Fruit fly (Drosophila melanogaster) whole organism, embryonic: Measurements from ENCODE around the gene CG4452.

Source experiments
- B-H2 ChIP-seq: fragments of 200-800 bp; sonication (Bioruptor generic); optimal IDR thresholded peaks from 2 replicates; lab custom pipeline; 2018; ENCODE audit warnings: missing biosample characterization, mild to moderate bottlenecking, missing genetic modification characterization
- BEAF-32 ChIP-seq: fragments of 200-800 bp; sonication (Bioruptor generic); optimal IDR thresholded peaks from 3 replicates; lab custom pipeline; 2017; ENCODE audit warnings: missing biosample characterization, missing genetic modification characterization, mild to moderate bottlenecking, moderate library complexity, missing genetic modification reagents
- CG12155 ChIP-seq: fragments of 200-800 bp; sonication (Bioruptor generic); optimal IDR thresholded peaks from 3 replicates; lab custom pipeline; 2016; ENCODE audit warnings: missing biosample characterization, missing genetic modification characterization
- CG15479 ChIP-seq: fragments of 200-800 bp; sonication (Bioruptor generic); optimal IDR thresholded peaks from 3 replicates; lab custom pipeline; 2019; ENCODE audit warnings: missing biosample characterization, mild to moderate bottlenecking, missing genetic modification characterization, moderate library complexity
- CG15696 ChIP-seq: fragments of 200-800 bp; sonication (Bioruptor generic); optimal IDR thresholded peaks from 2 replicates; lab custom pipeline; 2019; ENCODE audit warnings: missing biosample characterization, mild to moderate bottlenecking, missing genetic modification characterization, moderate library complexity
- CG17385 ChIP-seq: fragments of 200-800 bp; sonication (Bioruptor generic); optimal IDR thresholded peaks from 3 replicates; lab custom pipeline; 2018; ENCODE audit warnings: missing biosample characterization, mild to moderate bottlenecking, missing genetic modification characterization
- CG17802 ChIP-seq: fragments of 200-800 bp; sonication (Bioruptor generic); optimal IDR thresholded peaks from 2 replicates; lab custom pipeline; 2018; ENCODE audit warnings: missing biosample characterization, mild to moderate bottlenecking, missing genetic modification characterization, moderate library complexity
- CG17912 ChIP-seq: fragments of 200-800 bp; sonication (Bioruptor generic); optimal IDR thresholded peaks from 2 replicates; lab custom pipeline; 2018; ENCODE audit warnings: missing biosample characterization, mild to moderate bottlenecking, missing genetic modification characterization
- CG2120 ChIP-seq: fragments of 200-800 bp; sonication (Bioruptor generic); optimal IDR thresholded peaks from 3 replicates; lab custom pipeline; 2016; ENCODE audit warnings: missing biosample characterization, missing genetic modification characterization
- CG30403 ChIP-seq: fragments of 200-800 bp; sonication (Bioruptor generic); optimal IDR thresholded peaks from 3 replicates; lab custom pipeline; 2016; ENCODE audit warnings: missing biosample characterization, missing genetic modification characterization
- CG3281 ChIP-seq: fragments of 200-800 bp; sonication (Bioruptor generic); optimal IDR thresholded peaks from 3 replicates; lab custom pipeline; 2017; ENCODE audit warnings: missing biosample characterization, mild to moderate bottlenecking, missing genetic modification characterization
- CG4617 ChIP-seq: fragments of 200-800 bp; sonication (Bioruptor generic); optimal IDR thresholded peaks from 3 replicates; lab custom pipeline; 2016; ENCODE audit warnings: missing biosample characterization, missing genetic modification characterization, borderline replicate concordance
- CG7745 ChIP-seq: fragments of 200-800 bp; sonication (Bioruptor generic); optimal IDR thresholded peaks from 2 replicates; lab custom pipeline; 2018; ENCODE audit warnings: missing biosample characterization, mild to moderate bottlenecking, missing genetic modification characterization, moderate library complexity
- CG8290 ChIP-seq, 3 experiments: fragments of 200-800 bp; sonication (Bioruptor generic); optimal IDR thresholded peaks; 2 replicates each; lab custom pipeline; 2016 to 2019; ENCODE audit warnings: missing biosample characterization in 3 of 3, missing genetic modification characterization in 3 of 3, mild to moderate bottlenecking in 2 of 3, moderate library complexity in 1 of 3
- CG9932 ChIP-seq: fragments of 200-800 bp; sonication (Bioruptor generic); IDR thresholded peaks from 2 replicates; pipeline ENCODE4 v1.3.6; 2022; ENCODE audit warnings: missing biosample characterization, missing genetic modification characterization
- Dad ChIP-seq: fragments of 200-800 bp; sonication (Bioruptor generic); optimal IDR thresholded peaks from 3 replicates; lab custom pipeline; 2016; ENCODE audit warnings: missing biosample characterization, missing genetic modification characterization
- HLH54F ChIP-seq: fragments of 200-800 bp; sonication (Bioruptor generic); optimal IDR thresholded peaks from 3 replicates; lab custom pipeline; 2016; ENCODE audit warnings: missing biosample characterization, missing genetic modification characterization
- HmgZ ChIP-seq: fragments of 200-800 bp; sonication (Bioruptor generic); optimal IDR thresholded peaks from 2 replicates; lab custom pipeline; 2018; ENCODE audit warnings: missing biosample characterization, mild to moderate bottlenecking, missing genetic modification characterization
- Jarid2 ChIP-seq: fragments of 200-800 bp; sonication (Bioruptor generic); optimal IDR thresholded peaks from 3 replicates; lab custom pipeline; 2017; ENCODE audit warnings: mild to moderate bottlenecking, missing biosample characterization, missing genetic modification reagents, missing genetic modification characterization
- Kr ChIP-seq: fragments of 200-800 bp; sonication (Bioruptor generic); optimal IDR thresholded peaks from 2 replicates; lab custom pipeline; 2017; ENCODE audit warnings: missing biosample characterization, mild to moderate bottlenecking, missing genetic modification characterization
- Lhr ChIP-seq: fragments of 200-800 bp; sonication (Bioruptor generic); optimal IDR thresholded peaks from 3 replicates; lab custom pipeline; 2017; ENCODE audit warnings: mild to moderate bottlenecking, missing biosample characterization, missing genetic modification reagents, missing genetic modification characterization
- NC2β ChIP-seq: fragments of 200-800 bp; sonication (Bioruptor generic); optimal IDR thresholded peaks from 2 replicates; lab custom pipeline; 2016; ENCODE audit warnings: missing biosample characterization, missing genetic modification characterization
- NFAT ChIP-seq: fragments of 200-800 bp; sonication (Bioruptor generic); IDR thresholded peaks from 2 replicates; pipeline ENCODE4 v1.3.6; 2022; ENCODE audit warnings: missing biosample characterization, missing genetic modification characterization
- NfI ChIP-seq: fragments of 200-800 bp; sonication (Bioruptor generic); optimal IDR thresholded peaks from 3 replicates; lab custom pipeline; 2018; ENCODE audit warnings: missing biosample characterization, mild to moderate bottlenecking, missing genetic modification characterization, moderate library complexity
- Opbp ChIP-seq: fragments of 200-800 bp; sonication (Bioruptor generic); IDR thresholded peaks from 3 replicates; pipeline ENCODE4 v1.3.6; 2022; ENCODE audit warnings: missing biosample characterization, missing genetic modification characterization; ENCODE audit not compliant: partially characterized antibody
- Pdp1 ChIP-seq, 2 experiments: fragments of 200-800 bp; sonication (Bioruptor generic); optimal IDR thresholded peaks; 3 replicates each; lab custom pipeline; 2016; ENCODE audit warnings: missing biosample characterization in 2 of 2, missing genetic modification characterization in 2 of 2, mild to moderate bottlenecking in 1 of 2, moderate library complexity in 1 of 2
- Sry-δ ChIP-seq: fragments of 200-800 bp; sonication (Bioruptor generic); optimal IDR thresholded peaks from 2 replicates; lab custom pipeline; 2016; ENCODE audit warnings: missing biosample characterization, missing genetic modification characterization
- bigmax ChIP-seq: fragments of 200-800 bp; sonication (Bioruptor generic); optimal IDR thresholded peaks from 2 replicates; lab custom pipeline; 2018; ENCODE audit warnings: missing biosample characterization, mild to moderate bottlenecking, missing genetic modification characterization
- bowl ChIP-seq: fragments of 200-800 bp; sonication (Bioruptor generic); IDR thresholded peaks from 2 replicates; pipeline ENCODE4 v1.3.6; 2022; ENCODE audit warnings: missing biosample characterization, missing genetic modification characterization
- chif ChIP-seq, 2 experiments: fragments of 200-800 bp; sonication (Bioruptor generic); optimal IDR thresholded peaks; 3 replicates each; lab custom pipeline; 2016; ENCODE audit warnings: missing biosample characterization in 2 of 2, missing genetic modification characterization in 2 of 2
- corto ChIP-seq: fragments of 200-800 bp; sonication (Bioruptor generic); optimal IDR thresholded peaks from 2 replicates; lab custom pipeline; 2016; ENCODE audit warnings: missing biosample characterization, mild to moderate bottlenecking, missing genetic modification characterization, moderate library complexity
- dati ChIP-seq: fragments of 200-800 bp; sonication (Bioruptor generic); IDR thresholded peaks from 2 replicates; pipeline ENCODE4 v1.3.6; 2022; ENCODE audit warnings: missing biosample characterization, missing genetic modification characterization
- dm ChIP-seq: fragments of 200-800 bp; sonication (Bioruptor generic); optimal IDR thresholded peaks from 3 replicates; lab custom pipeline; 2016; ENCODE audit warnings: missing biosample characterization, missing genetic modification characterization
- dmrt99B ChIP-seq: fragments of 200-800 bp; sonication (Bioruptor generic); optimal IDR thresholded peaks from 2 replicates; lab custom pipeline; 2018; ENCODE audit warnings: missing biosample characterization, mild to moderate bottlenecking, missing genetic modification characterization, moderate library complexity
- emc ChIP-seq: fragments of 200-800 bp; sonication (Bioruptor generic); optimal IDR thresholded peaks from 2 replicates; lab custom pipeline; 2016; ENCODE audit warnings: missing biosample characterization, missing genetic modification characterization
- exex ChIP-seq: fragments of 200-800 bp; sonication (Bioruptor generic); optimal IDR thresholded peaks from 4 replicates; lab custom pipeline; 2018; ENCODE audit warnings: missing biosample characterization, mild to moderate bottlenecking, missing genetic modification characterization, moderate library complexity
- gro ChIP-seq: fragments of 200-800 bp; sonication (Bioruptor generic); optimal IDR thresholded peaks from 2 replicates; lab custom pipeline; 2016; ENCODE audit warnings: missing biosample characterization, missing genetic modification characterization
- hb ChIP-seq: fragments of 200-800 bp; sonication (Bioruptor generic); IDR thresholded peaks from 3 replicates; pipeline ENCODE4 v1.3.6; 2022; ENCODE audit warnings: missing biosample characterization, missing genetic modification characterization; ENCODE audit not compliant: partially characterized antibody
- inv ChIP-seq: fragments of 200-800 bp; sonication (Bioruptor generic); IDR thresholded peaks from 2 replicates; pipeline ENCODE4 v1.3.6; 2022; ENCODE audit warnings: missing biosample characterization, missing genetic modification characterization; ENCODE audit not compliant: partially characterized antibody
- ken ChIP-seq: fragments of 200-800 bp; sonication (Bioruptor generic); IDR thresholded peaks from 3 replicates; pipeline ENCODE4 v1.3.6; 2022; ENCODE audit warnings: missing biosample characterization, missing genetic modification characterization
- klu ChIP-seq: fragments of 200-800 bp; sonication (Bioruptor generic); IDR thresholded peaks from 2 replicates; pipeline ENCODE4 v1.3.6; 2022; ENCODE audit warnings: missing biosample characterization, missing genetic modification characterization
- mam ChIP-seq: fragments of 200-800 bp; sonication (Bioruptor generic); optimal IDR thresholded peaks from 3 replicates; lab custom pipeline; 2016; ENCODE audit warnings: missing biosample characterization, missing genetic modification characterization
- phol ChIP-seq: fragments of 200-800 bp; sonication (Bioruptor generic); optimal IDR thresholded peaks from 3 replicates; lab custom pipeline; 2018; ENCODE audit warnings: missing biosample characterization, mild to moderate bottlenecking, missing genetic modification characterization, moderate library complexity
- sisA ChIP-seq: fragments of 200-800 bp; sonication (Bioruptor generic); IDR thresholded peaks from 2 replicates; pipeline ENCODE4 v1.3.6; 2022; ENCODE audit warnings: missing biosample characterization, missing genetic modification characterization
- slbo ChIP-seq: fragments of 200-800 bp; sonication (Bioruptor generic); IDR thresholded peaks from 2 replicates; pipeline ENCODE4 v1.3.6; 2022; ENCODE audit warnings: missing biosample characterization, missing genetic modification characterization
- tll ChIP-seq, 2 experiments: fragments of 200-800 bp in 1 of 2; fragments of >200 bp in 1 of 2; sonication (Bioruptor generic) in 1 of 2; optimal IDR thresholded peaks; 2 replicates each; lab custom pipeline; 2017 to 2019; ENCODE audit warnings: missing biosample characterization in 2 of 2, missing genetic modification characterization in 2 of 2, mild to moderate bottlenecking in 1 of 2, moderate library complexity in 1 of 2
- zf30C ChIP-seq: fragments of 200-800 bp; sonication (Bioruptor generic); optimal IDR thresholded peaks from 3 replicates; lab custom pipeline; 2018; ENCODE audit warnings: missing biosample characterization, mild to moderate bottlenecking, missing genetic modification characterization

The CG4452 gene

DNA sequence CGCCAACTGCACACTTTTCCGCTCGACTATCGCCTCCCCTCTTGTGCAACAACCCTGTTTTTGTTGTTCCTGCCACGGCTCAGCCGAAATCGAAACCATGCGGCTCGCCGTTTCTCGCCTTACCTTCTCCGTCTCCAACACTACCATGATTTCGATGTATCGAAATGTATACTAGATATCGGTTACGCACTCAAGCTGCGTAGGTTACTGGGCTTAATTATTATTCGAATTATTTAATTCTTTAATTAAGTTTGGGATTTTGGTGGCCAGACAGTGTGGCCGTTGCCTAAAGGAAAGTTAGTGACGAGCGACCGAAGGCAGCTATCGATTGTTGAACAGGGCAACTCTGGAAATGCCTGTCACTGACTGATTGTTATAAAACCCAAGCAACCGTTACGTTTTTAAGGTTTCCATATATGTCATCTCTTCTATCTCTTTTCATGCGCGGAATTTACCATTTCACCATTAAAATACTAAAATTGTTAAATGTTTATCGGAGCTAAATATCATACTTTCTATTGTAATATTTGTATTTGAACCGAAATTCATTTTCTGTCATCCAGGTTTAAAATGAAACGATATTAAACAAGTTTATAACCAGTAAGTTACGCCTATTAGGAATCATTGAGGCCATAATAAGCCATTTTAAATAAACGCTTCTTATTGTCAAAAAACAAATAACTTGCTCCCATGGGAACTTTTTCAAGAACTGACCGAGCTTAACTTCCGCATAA, 35.1 kb downstream of the CG4452 start, which contains the start of gene eIF4E1 (continued):
- peak; percentile 65; the same call in 1 of the 2 replicates for TF ChIP-seq slbo (GFP tag; lab: Robert Waterston, UW)
- peak; percentile 13 for TF ChIP-seq CG2120 (GFP tag; lab: Kevin White, UChicago)
- TF ChIP-seq CG15696 (tag; lab: Kevin White, UChicago): peak; percentile 8
- TF ChIP-seq inv: peak; percentile 81
- TF ChIP-seq zf30C (GFP tag; lab: Kevin White, UChicago): no peak
- TF ChIP-seq Opbp: peak; percentile 81
- TF ChIP-seq NC2β: peak; percentile 7
- TF ChIP-seq dati (GFP tag; lab: Robert Waterston, UW): no peak
- peak; percentile 30 for TF ChIP-seq CG8290 (GFP tag; optimal IDR thresholded peaks at IDR 0.05; lab: Kevin White, UChicago)
- TF ChIP-seq CG8290 (tag; optimal IDR thresholded peaks at IDR 0.05; lab: Kevin White, UChicago): peak in 1 of 2 experiments; percentile 55
- TF ChIP-seq Lhr: peak; percentile 79
- TF ChIP-seq gro: peak; percentile 32
- 0 out of 3 replicates have a peak, but pooled peaks have one; percentile 62 for TF ChIP-seq hb (GFP tag; lab: Robert Waterston, UW)
- peak; percentile 2 for TF ChIP-seq B-H2 (GFP tag; lab: Kevin White, UChicago)
- TF ChIP-seq chif (GFP tag; optimal IDR thresholded peaks at IDR 0.05; lab: Kevin White, UChicago): peak in 1 of 2 experiments; percentile 4
- TF ChIP-seq dmrt99B (tag; lab: Kevin White, UChicago): no peak
- TF ChIP-seq HLH54F: peak; percentile 29
- TF ChIP-seq Dad: peak; percentile 35
- peak; percentile 11 for TF ChIP-seq CG12155
- peak; percentile 61 for TF ChIP-seq dm (GFP tag; lab: Kevin White, UChicago)
- TF ChIP-seq corto (GFP tag; lab: Kevin White, UChicago): no peak
- TF ChIP-seq CG17385: no peak
- peak; percentile 7 for TF ChIP-seq CG30403 (GFP tag; lab: Kevin White, UChicago)
- TF ChIP-seq CG17802 (tag; lab: Kevin White, UChicago): no peak
- TF ChIP-seq bigmax (GFP tag; lab: Kevin White, UChicago): peak; percentile 14
- TF ChIP-seq bowl (GFP tag; lab: Robert Waterston, UW): no peak
- peak; percentile 42 for TF ChIP-seq HmgZ (tag; lab: Kevin White, UChicago)
- TF ChIP-seq ken (GFP tag; lab: Robert Waterston, UW): peak; percentile 27; the same call in 2 of the 3 replicates
- peak; percentile 27 for TF ChIP-seq NfI (GFP tag; lab: Kevin White, UChicago)
- peak; percentile 20 to 54 for TF ChIP-seq tll (GFP tag; optimal IDR thresholded peaks at IDR 0.05; lab: Kevin White, UChicago)
- TF ChIP-seq CG7745: peak; percentile 57
- peak; percentile 73 for TF ChIP-seq CG15479
- TF ChIP-seq sisA (GFP tag; lab: Robert Waterston, UW): peak; percentile 29; the same call in 1 of the 2 replicates
- TF ChIP-seq CG9932 (GFP tag; lab: Robert Waterston, UW): peak; percentile 31; the same call in 1 of the 2 replicates
- TF ChIP-seq klu: 0 out of 2 replicates have a peak, but pooled peaks have one; percentile 14
- peak; percentile 96 for TF ChIP-seq Sry-δ (GFP tag; lab: Kevin White, UChicago)
- TF ChIP-seq mam (GFP tag; lab: Kevin White, UChicago): peak; percentile 60
- TF ChIP-seq phol (tag; lab: Kevin White, UChicago): peak; percentile 62
- peak; percentile 90 for TF ChIP-seq BEAF-32
- TF ChIP-seq Jarid2 (GFP tag; lab: Kevin White, UChicago): no peak
- TF ChIP-seq CG4617 (GFP tag; lab: Kevin White, UChicago): peak; percentile 88
- TF ChIP-seq NFAT (GFP tag; lab: Robert Waterston, UW): peak; percentile 54; the same call in 1 of the 2 replicates
- no peak for TF ChIP-seq exex (tag; lab: Kevin White, UChicago)
- TF ChIP-seq CG17912 (GFP tag; lab: Kevin White, UChicago): peak; percentile 29
- TF ChIP-seq CG3281: peak; percentile 87
- peak; percentile 56 to 91 for TF ChIP-seq Pdp1 (GFP tag; optimal IDR thresholded peaks at IDR 0.05; lab: Kevin White, UChicago)
- TF ChIP-seq Kr (GFP tag; lab: Kevin White, UChicago): no peak
- TF ChIP-seq emc (GFP tag; lab: Kevin White, UChicago): no peak
